Worm (Caenorhabditis elegans) whole organism, L3 larva: ENCODE data around the gene Y43C5B.3.

ENCODE experiments used
- ceh-28 ChIP-seq: fragments of 150-350 bp; optimal IDR thresholded peaks from 2 replicates; lab custom pipeline; 2014; ENCODE audit warnings: missing biosample characterization, missing genetic modification reagents, missing genetic modification characterization
- nhr-28 ChIP-seq: fragments of 150-350 bp; optimal IDR thresholded peaks from 2 replicates; lab custom pipeline; 2014; ENCODE audit warnings: missing biosample characterization, missing genetic modification characterization

ce11 chrIV:10304383-10304782 is 46.0 kb upstream of the Y43C5B.3 start:
- TF ChIP-seq ceh-28 (tag; lab: Kevin White, UChicago) (no peak), nhr-28 (tag; lab: Kevin White, UChicago) (no peak)
